Worm (Caenorhabditis elegans): ENCODE measurements around the gene T22E5.1.

DNA sequence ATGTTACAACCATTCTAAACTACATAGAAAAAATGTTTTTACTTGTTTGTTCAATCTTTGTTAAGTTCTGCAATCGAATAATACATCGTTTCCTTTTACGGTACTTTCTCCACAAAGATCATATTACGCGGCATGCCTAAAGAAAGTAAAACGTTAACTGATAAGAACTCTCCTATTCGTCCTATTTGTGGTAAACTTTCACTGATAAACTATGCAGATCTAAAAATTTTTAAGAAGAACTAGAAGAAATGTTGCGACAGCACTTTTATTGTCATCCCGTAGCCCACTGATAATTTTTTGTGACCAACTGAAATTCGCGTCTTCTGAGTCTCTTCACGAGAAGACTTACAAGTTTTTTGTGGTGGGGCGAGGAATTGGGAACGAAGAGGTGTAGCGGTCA lies 14.5 kb downstream of the T22E5.1 start:
- no peak for TF ChIP-seq ztf-11 (tag; optimal IDR thresholded peaks at IDR 0.05)
- TF ChIP-seq nhr-77 (tag; optimal IDR thresholded peaks at IDR 0.05), result no peak
- no peak for TF ChIP-seq unc-39 (tag; optimal IDR thresholded peaks at IDR 0.05)
- TF ChIP-seq nhr-25 (tag; optimal IDR thresholded peaks at IDR 0.05), result no peak
- TF ChIP-seq nhr-11 (tag; optimal IDR thresholded peaks at IDR 0.05), result no peak

Measured in whole organism, L2 larva.